Worm (Caenorhabditis elegans): ENCODE data around the gene pals-21.
"Not testable (repeated sequence)": the region's sequence is repeated elsewhere in the genome, so short reads cannot be mapped to it uniquely, and the experiment has no call there.

The pals-21 gene

ce11 chrIII:1384092-1384491, 3.7 kb upstream of the pals-21 start, which contains the start of the genes fbxa-138 and Y82E9BR.5:
fbxa-138 (minus strand) TSS chrIII:1384252.
Y82E9BR.5 (plus strand) TSS chrIII:1384370.
- no peak for TF ChIP-seq Y48G9A.11 (GFP tag; IDR thresholded peaks at IDR 0.05)
- TF ChIP-seq lin-39 (tag; optimal IDR thresholded peaks at IDR 0.05) = no peak
- peak; percentile 88 for TF ChIP-seq pqm-1 (tag; optimal IDR thresholded peaks at IDR 0.05)
- peak; percentile 49 for TF ChIP-seq hlh-11 (tag; optimal IDR thresholded peaks at IDR 0.05)
- no peak for TF ChIP-seq Y5F2A.4 (GFP tag; optimal IDR thresholded peaks at IDR 0.05)
- TF ChIP-seq daf-16 (GFP tag; optimal IDR thresholded peaks at IDR 0.05) = no peak
- peak; percentile 43 for TF ChIP-seq daf-16 (tag; optimal IDR thresholded peaks at IDR 0.05)
- no peak for TF ChIP-seq duxl-1 (tag; optimal IDR thresholded peaks at IDR 0.05; ENCODE audit: poor library complexity)
- TF ChIP-seq snpc-4 (tag; optimal IDR thresholded peaks at IDR 0.05) = no peak
- no peak for TF ChIP-seq spr-1 (tag; optimal IDR thresholded peaks at IDR 0.05)
- TF ChIP-seq nhr-77 (tag; optimal IDR thresholded peaks at IDR 0.05) = peak; percentile 32
- TF ChIP-seq mes-2 (tag; optimal IDR thresholded peaks at IDR 0.05; ENCODE audit: poor library complexity, severe bottlenecking) = no peak
- TF ChIP-seq zfp-2 (tag; optimal IDR thresholded peaks at IDR 0.05) = no peak
- no peak for TF ChIP-seq fos-1 (tag; optimal IDR thresholded peaks at IDR 0.05)
- peak; percentile 94 for TF ChIP-seq nhr-28 (tag; optimal IDR thresholded peaks at IDR 0.05)
- TF ChIP-seq nhr-11 (tag; optimal IDR thresholded peaks at IDR 0.05) = no peak
- no peak for TF ChIP-seq F37D6.2 (tag; optimal IDR thresholded peaks at IDR 0.05)
- TF ChIP-seq nhr-111 (GFP tag; optimal IDR thresholded peaks at IDR 0.05) = no peak
- TF ChIP-seq mdl-1 (tag; optimal IDR thresholded peaks at IDR 0.05) = no peak
- peak; percentile 80 for TF ChIP-seq dmd-6 (GFP tag; IDR thresholded peaks at IDR 0.05)
- no peak for TF ChIP-seq ceh-20 (GFP tag; IDR thresholded peaks at IDR 0.05)

ce11 chrIII:1383483-1383882, 3.0 kb upstream of the pals-21 start:
- TF ChIP-seq hmg-1.1 (GFP tag; IDR thresholded peaks at IDR 0.05) (no peak), sdz-12 (GFP tag; optimal IDR thresholded peaks at IDR 0.05) (no peak), aha-1 (tag) (peak; percentile 90), T26A8.4 (GFP tag; IDR thresholded peaks at IDR 0.05) (no peak)

DNA sequence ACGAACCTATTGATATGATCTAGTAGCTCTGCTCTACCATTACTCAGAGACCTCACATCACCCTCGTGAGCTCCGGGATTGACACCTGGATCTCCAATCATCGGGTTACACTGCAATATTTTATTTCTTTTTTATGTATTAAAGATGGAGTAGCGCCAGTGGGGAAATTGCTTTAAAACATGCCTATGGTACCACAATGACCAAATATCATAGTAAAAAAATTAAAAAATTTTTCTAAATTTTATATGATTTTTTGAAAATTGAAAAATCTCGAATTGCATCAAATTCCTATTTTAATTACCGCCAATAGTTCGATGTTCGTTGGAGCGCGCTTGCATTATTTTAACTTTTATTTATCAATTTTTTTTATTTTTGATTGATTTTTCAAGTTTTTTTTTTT, 2.5 kb downstream of the pals-21 start, which contains the start of gene pals-40:
Gene pals-40 (minus strand): TSS at position 101 of the 400 bp plus-strand sequence.
- TF ChIP-seq mdt-29 (GFP tag; IDR thresholded peaks at IDR 0.05); pqm-1 (tag; optimal IDR thresholded peaks at IDR 0.05); duxl-1 (tag; optimal IDR thresholded peaks at IDR 0.05; ENCODE audit: poor library complexity): not testable (repeated sequence)

DNA sequence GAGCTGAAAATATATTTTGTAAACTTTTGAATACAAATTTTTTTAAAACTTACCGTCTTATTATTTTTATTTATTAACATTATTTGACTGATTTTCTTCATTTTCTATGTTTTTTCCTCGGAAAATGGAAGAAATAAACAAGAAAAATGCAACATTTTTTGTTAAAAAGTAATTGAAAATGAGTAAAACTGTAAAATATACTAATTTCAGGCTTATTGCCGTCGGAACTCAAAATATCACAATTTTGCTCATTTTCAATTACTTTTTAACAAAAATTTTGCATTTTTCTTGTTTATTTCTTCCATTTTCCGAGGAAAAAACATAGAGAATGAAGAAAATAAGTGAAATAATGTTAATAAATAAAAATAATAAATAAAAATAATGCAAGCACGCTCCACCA, 4.9 kb downstream of the pals-21 start, which contains the start of gene Y82E9BR.10:
Gene Y82E9BR.10 (minus strand): TSS at position 101 of the 400 bp plus-strand sequence.
- not testable (repeated sequence) for TF ChIP-seq dmd-6 (GFP tag; IDR thresholded peaks at IDR 0.05); nhr-77 (tag; optimal IDR thresholded peaks at IDR 0.05); lin-38 (GFP tag; IDR thresholded peaks at IDR 0.05)

DNA sequence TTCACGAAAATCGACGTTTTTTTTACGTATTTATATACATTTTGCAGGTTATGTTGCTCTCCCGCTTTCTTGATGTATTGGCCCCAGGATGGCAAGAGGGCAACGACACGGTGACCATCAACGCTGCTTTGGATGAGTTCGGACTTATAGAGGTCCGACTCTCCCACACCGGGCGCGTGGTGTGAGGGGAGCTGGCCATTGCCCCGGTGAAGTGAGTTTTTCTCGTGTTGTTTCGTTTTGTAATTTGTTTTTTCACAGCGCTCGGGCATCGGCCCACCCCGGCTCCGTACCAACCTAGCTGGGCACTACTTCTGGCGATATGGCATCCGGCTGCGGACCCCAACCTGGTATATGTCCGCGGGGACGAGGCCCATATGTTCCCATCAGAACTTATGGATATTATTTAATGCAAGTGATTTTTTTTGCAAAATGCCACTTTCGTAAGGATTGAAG, 6.1 kb downstream of the pals-21 start, which contains the start of gene Y82E9BR.20:
Gene Y82E9BR.20 (plus strand): TSS at position 51 of the 453 bp plus-strand sequence.
- TF ChIP-seq F49E8.2 (tag; optimal IDR thresholded peaks at IDR 0.05; ENCODE audit: borderline replicate concordance) = no peak
- TF ChIP-seq unc-62 (GFP tag; optimal IDR thresholded peaks at IDR 0.05 in 1 of 2) = peak in 1 of 2 experiments; percentile 90
- TF ChIP-seq unc-62 (tag; optimal IDR thresholded peaks at IDR 0.05) = no peak
- TF ChIP-seq aly-2 (tag; optimal IDR thresholded peaks at IDR 0.05) = no peak
- no peak for TF ChIP-seq daf-16 (GFP tag; optimal IDR thresholded peaks at IDR 0.05)
- TF ChIP-seq daf-16 (tag; optimal IDR thresholded peaks at IDR 0.05) = no peak
- TF ChIP-seq hif-1 (tag; optimal IDR thresholded peaks at IDR 0.05) = no peak

Data from whole organism, L4 larva.